Fruit fly (Drosophila melanogaster) whole organism, prepupa: ENCODE results near the gene LysD.
A peak's percentile ranks its signal among the peaks of the same experiment; 100 is the strongest.

Experiments used
- CG11294 ChIP-seq: fragments of 200-800 bp; sonication (Bioruptor generic); IDR thresholded peaks from 2 replicates; pipeline ENCODE4 v1.3.6; 2022; ENCODE audit warnings: missing biosample characterization, missing genetic modification characterization
- CG11762 ChIP-seq: fragments of 200-800 bp; sonication (Bioruptor generic); optimal IDR thresholded peaks from 3 replicates; lab custom pipeline; 2016; ENCODE audit warnings: missing biosample characterization, missing genetic modification characterization; ENCODE audit not compliant: insufficient read depth
- CG11902 ChIP-seq: fragments of 200-800 bp; sonication (Bioruptor generic); optimal IDR thresholded peaks from 3 replicates; lab custom pipeline; 2016; ENCODE audit warnings: missing biosample characterization, missing genetic modification characterization
- CG15336 ChIP-seq: fragments of 200-800 bp; sonication (Bioruptor generic); IDR thresholded peaks from 2 replicates; pipeline ENCODE4 v1.3.6; 2022; ENCODE audit warnings: missing biosample characterization, missing genetic modification characterization
- CG1621 ChIP-seq: fragments of 200-800 bp; sonication (Bioruptor generic); optimal IDR thresholded peaks from 3 replicates; lab custom pipeline; 2018; ENCODE audit warnings: missing biosample characterization, mild to moderate bottlenecking, missing genetic modification characterization
- CG16779 ChIP-seq: fragments of 200-800 bp; sonication (Bioruptor generic); optimal IDR thresholded peaks from 3 replicates; lab custom pipeline; 2017; ENCODE audit warnings: missing biosample characterization, mild to moderate bottlenecking, missing genetic modification characterization
- CG3032 ChIP-seq: fragments of 200-800 bp; optimal IDR thresholded peaks from 2 replicates; lab custom pipeline; 2019; ENCODE audit warnings: missing biosample characterization, mild to moderate bottlenecking, missing genetic modification characterization, moderate library complexity
- CG31627 ChIP-seq: fragments of 200-800 bp; sonication (Bioruptor generic); optimal IDR thresholded peaks from 3 replicates; lab custom pipeline; 2016; ENCODE audit warnings: missing biosample characterization, missing genetic modification characterization
- CG32006 ChIP-seq: fragments of 200-800 bp; sonication (Bioruptor generic); optimal IDR thresholded peaks from 3 replicates; lab custom pipeline; 2017; ENCODE audit warnings: missing biosample characterization, mild to moderate bottlenecking, missing genetic modification characterization
- CG3919 ChIP-seq: fragments of 200-800 bp; sonication (Bioruptor generic); optimal IDR thresholded peaks from 3 replicates; lab custom pipeline; 2016; ENCODE audit warnings: missing biosample characterization, missing genetic modification characterization
- CG4318 ChIP-seq: fragments of 200-800 bp; sonication (Bioruptor generic); optimal IDR thresholded peaks from 3 replicates; lab custom pipeline; 2017; ENCODE audit warnings: missing biosample characterization, mild to moderate bottlenecking, missing genetic modification characterization
- CG6163 ChIP-seq: fragments of 200-800 bp; sonication (Bioruptor generic); IDR thresholded peaks from 3 replicates; pipeline ENCODE4 v1.3.6; 2022; ENCODE audit warnings: missing biosample characterization, missing genetic modification characterization
- CG6276 ChIP-seq: fragments of 200-800 bp; sonication (Bioruptor generic); optimal IDR thresholded peaks from 2 replicates; lab custom pipeline; 2017; ENCODE audit warnings: missing biosample characterization, mild to moderate bottlenecking, missing genetic modification characterization
- CG6792 ChIP-seq: fragments of 200-800 bp; sonication (Bioruptor generic); optimal IDR thresholded peaks from 3 replicates; lab custom pipeline; 2016; ENCODE audit warnings: missing biosample characterization, missing genetic modification characterization
- CG6808 ChIP-seq: fragments of 200-800 bp; sonication (Bioruptor generic); optimal IDR thresholded peaks from 3 replicates; lab custom pipeline; 2017; ENCODE audit warnings: missing biosample characterization, missing genetic modification characterization, mild to moderate bottlenecking, moderate library complexity, missing genetic modification reagents
- CG6854 ChIP-seq: fragments of 200-800 bp; sonication (Bioruptor generic); optimal IDR thresholded peaks from 2 replicates; lab custom pipeline; 2017; ENCODE audit warnings: missing biosample characterization, mild to moderate bottlenecking, missing genetic modification characterization
- CG8119 ChIP-seq: fragments of 200-800 bp; sonication (Bioruptor generic); IDR thresholded peaks from 3 replicates; pipeline ENCODE4 v1.3.6; 2022; ENCODE audit warnings: missing biosample characterization, missing genetic modification characterization
- CG8319 ChIP-seq: fragments of 200-800 bp; sonication (Bioruptor generic); optimal IDR thresholded peaks from 3 replicates; lab custom pipeline; 2016; ENCODE audit warnings: missing biosample characterization, missing genetic modification characterization
- CG8632 ChIP-seq: fragments of 200-800 bp; sonication (Bioruptor generic); optimal IDR thresholded peaks from 3 replicates; lab custom pipeline; 2016; ENCODE audit warnings: missing biosample characterization, missing genetic modification characterization
- Eip75B ChIP-seq: fragments of 200-800 bp; sonication (Bioruptor generic); optimal IDR thresholded peaks from 3 replicates; lab custom pipeline; 2016; ENCODE audit warnings: missing biosample characterization, missing genetic modification characterization
- Eip78C ChIP-seq: fragments of 200-800 bp; sonication (Bioruptor generic); peaks from one replicate; lab custom pipeline; 2016; ENCODE audit warnings: missing biosample characterization, missing genetic modification characterization
- Eip93F ChIP-seq: fragments of 200-800 bp; sonication (Bioruptor generic); optimal IDR thresholded peaks from 2 replicates; lab custom pipeline; 2016; ENCODE audit warnings: missing biosample characterization, mild to moderate bottlenecking, missing genetic modification characterization
- Ets21C ChIP-seq: fragments of 200-800 bp; sonication (Bioruptor generic); optimal IDR thresholded peaks from 3 replicates; lab custom pipeline; 2016; ENCODE audit warnings: missing biosample characterization, missing genetic modification characterization
- Gug ChIP-seq: fragments of 200-800 bp; sonication (Bioruptor generic); IDR thresholded peaks from 2 replicates; pipeline ENCODE4 v1.3.6; 2022; ENCODE audit warnings: missing biosample characterization, missing genetic modification characterization
- Hr38 ChIP-seq: sonication (Bioruptor generic); optimal IDR thresholded peaks from 2 replicates; lab custom pipeline; 2016; ENCODE audit warnings: missing biosample characterization, missing genetic modification characterization
- Hr39 ChIP-seq: fragments of 200-800 bp; sonication (Bioruptor generic); optimal IDR thresholded peaks from 2 replicates; lab custom pipeline; 2016; ENCODE audit warnings: missing biosample characterization, missing genetic modification characterization
- Hr4 ChIP-seq: fragments of 200-800 bp; sonication (Bioruptor generic); optimal IDR thresholded peaks from 3 replicates; lab custom pipeline; 2016; ENCODE audit warnings: missing biosample characterization, missing genetic modification characterization
- Lpt ChIP-seq: fragments of 200-800 bp; sonication (Bioruptor generic); optimal IDR thresholded peaks from 3 replicates; lab custom pipeline; 2016; ENCODE audit warnings: missing biosample characterization, missing genetic modification characterization
- Met ChIP-seq: fragments of 200-800 bp; sonication (Bioruptor generic); optimal IDR thresholded peaks from 3 replicates; lab custom pipeline; 2016; ENCODE audit warnings: missing biosample characterization, missing genetic modification characterization
- OdsH ChIP-seq: fragments of 200-800 bp; sonication (Bioruptor generic); optimal IDR thresholded peaks from 3 replicates; lab custom pipeline; 2016; ENCODE audit warnings: missing biosample characterization, missing genetic modification characterization
- Sox102F ChIP-seq: fragments of 200-800 bp; sonication (Bioruptor generic); optimal IDR thresholded peaks from 2 replicates; lab custom pipeline; 2016; ENCODE audit warnings: missing biosample characterization, mild to moderate bottlenecking, missing genetic modification characterization
- Sox14 ChIP-seq: fragments of 200-800 bp; sonication (Bioruptor generic); optimal IDR thresholded peaks from 3 replicates; lab custom pipeline; 2016; ENCODE audit warnings: missing biosample characterization, missing genetic modification characterization
- Sox15 ChIP-seq: fragments of 200-800 bp; sonication (Bioruptor generic); optimal IDR thresholded peaks from 3 replicates; lab custom pipeline; 2016; ENCODE audit warnings: missing biosample characterization, missing genetic modification characterization
- achi ChIP-seq: fragments of 200-800 bp; sonication (Bioruptor generic); optimal IDR thresholded peaks from 3 replicates; lab custom pipeline; 2016; ENCODE audit warnings: missing biosample characterization, missing genetic modification characterization
- acj6 ChIP-seq: fragments of 200-800 bp; sonication (Bioruptor generic); optimal IDR thresholded peaks from 3 replicates; lab custom pipeline; 2016; ENCODE audit warnings: missing biosample characterization, missing genetic modification characterization
- cyc ChIP-seq: fragments of 200-800 bp; sonication (Bioruptor generic); optimal IDR thresholded peaks from 3 replicates; lab custom pipeline; 2016; ENCODE audit warnings: missing biosample characterization, missing genetic modification characterization
- dac ChIP-seq: fragments of 200-800 bp; sonication (Bioruptor generic); optimal IDR thresholded peaks from 2 replicates; lab custom pipeline; 2017; ENCODE audit warnings: missing biosample characterization, mild to moderate bottlenecking, missing genetic modification characterization
- dsx ChIP-seq: fragments of 200-800 bp; optimal IDR thresholded peaks from 3 replicates; lab custom pipeline; 2019; ENCODE audit warnings: missing biosample characterization, mild to moderate bottlenecking, missing genetic modification characterization, moderate library complexity; ENCODE audit not compliant: poor library complexity, severe bottlenecking
- eg ChIP-seq: fragments of 200-800 bp; sonication (Bioruptor generic); IDR thresholded peaks from 3 replicates; pipeline ENCODE4 v1.3.6; 2022; ENCODE audit warnings: missing biosample characterization, missing genetic modification characterization
- esn ChIP-seq: fragments of 200-800 bp; sonication (Bioruptor generic); optimal IDR thresholded peaks from 2 replicates; lab custom pipeline; 2016; ENCODE audit warnings: missing biosample characterization, mild to moderate bottlenecking, missing genetic modification characterization, moderate library complexity
- fd59A ChIP-seq: fragments of 200-800 bp; sonication (Bioruptor generic); optimal IDR thresholded peaks from 2 replicates; lab custom pipeline; 2017; ENCODE audit warnings: missing biosample characterization, mild to moderate bottlenecking, missing genetic modification characterization, missing genetic modification reagents
- fd85E ChIP-seq: fragments of 200-800 bp; sonication (Bioruptor generic); optimal IDR thresholded peaks from 3 replicates; lab custom pipeline; 2016; ENCODE audit warnings: missing biosample characterization, missing genetic modification characterization
- fkh ChIP-seq: fragments of 200-800 bp; sonication (Bioruptor generic); optimal IDR thresholded peaks from 3 replicates; lab custom pipeline; 2017; ENCODE audit warnings: missing biosample characterization, mild to moderate bottlenecking, missing genetic modification characterization, moderate library complexity
- lz ChIP-seq: fragments of 200-800 bp; sonication (Bioruptor generic); optimal IDR thresholded peaks from 3 replicates; lab custom pipeline; 2016; ENCODE audit warnings: missing biosample characterization, missing genetic modification characterization
- net ChIP-seq: fragments of 200-800 bp; sonication (Bioruptor generic); optimal IDR thresholded peaks from 3 replicates; lab custom pipeline; 2016; ENCODE audit warnings: missing biosample characterization, missing genetic modification characterization
- pdm3 ChIP-seq: fragments of 200-800 bp; sonication (Bioruptor generic); optimal IDR thresholded peaks from 3 replicates; lab custom pipeline; 2016; ENCODE audit warnings: missing biosample characterization, missing genetic modification characterization
- spab ChIP-seq: fragments of 200-800 bp; sonication (Bioruptor generic); optimal IDR thresholded peaks from 2 replicates; lab custom pipeline; 2017; ENCODE audit warnings: missing biosample characterization, mild to moderate bottlenecking, missing genetic modification characterization, missing genetic modification reagents
- ss ChIP-seq, 2 experiments: fragments of 200-800 bp; sonication (Bioruptor generic); optimal IDR thresholded peaks; 2 replicates in 1 of 2; 3 replicates in 1 of 2; lab custom pipeline; 2017 to 2018; ENCODE audit warnings: mild to moderate bottlenecking in 2 of 2, missing biosample characterization in 2 of 2, missing genetic modification characterization in 2 of 2, moderate library complexity in 1 of 2
- svp ChIP-seq: fragments of 200-800 bp; sonication (Bioruptor generic); peaks from one replicate; lab custom pipeline; 2016; ENCODE audit warnings: missing biosample characterization, missing genetic modification characterization
- topi ChIP-seq: fragments of 200-800 bp; sonication (Bioruptor generic); optimal IDR thresholded peaks from 3 replicates; lab custom pipeline; 2016; ENCODE audit warnings: missing biosample characterization, missing genetic modification characterization
- vri ChIP-seq: fragments of 200-800 bp; sonication (Bioruptor generic); optimal IDR thresholded peaks from 3 replicates; lab custom pipeline; 2016; ENCODE audit warnings: missing biosample characterization, mild to moderate bottlenecking, missing genetic modification characterization

The LysD gene

DNA sequence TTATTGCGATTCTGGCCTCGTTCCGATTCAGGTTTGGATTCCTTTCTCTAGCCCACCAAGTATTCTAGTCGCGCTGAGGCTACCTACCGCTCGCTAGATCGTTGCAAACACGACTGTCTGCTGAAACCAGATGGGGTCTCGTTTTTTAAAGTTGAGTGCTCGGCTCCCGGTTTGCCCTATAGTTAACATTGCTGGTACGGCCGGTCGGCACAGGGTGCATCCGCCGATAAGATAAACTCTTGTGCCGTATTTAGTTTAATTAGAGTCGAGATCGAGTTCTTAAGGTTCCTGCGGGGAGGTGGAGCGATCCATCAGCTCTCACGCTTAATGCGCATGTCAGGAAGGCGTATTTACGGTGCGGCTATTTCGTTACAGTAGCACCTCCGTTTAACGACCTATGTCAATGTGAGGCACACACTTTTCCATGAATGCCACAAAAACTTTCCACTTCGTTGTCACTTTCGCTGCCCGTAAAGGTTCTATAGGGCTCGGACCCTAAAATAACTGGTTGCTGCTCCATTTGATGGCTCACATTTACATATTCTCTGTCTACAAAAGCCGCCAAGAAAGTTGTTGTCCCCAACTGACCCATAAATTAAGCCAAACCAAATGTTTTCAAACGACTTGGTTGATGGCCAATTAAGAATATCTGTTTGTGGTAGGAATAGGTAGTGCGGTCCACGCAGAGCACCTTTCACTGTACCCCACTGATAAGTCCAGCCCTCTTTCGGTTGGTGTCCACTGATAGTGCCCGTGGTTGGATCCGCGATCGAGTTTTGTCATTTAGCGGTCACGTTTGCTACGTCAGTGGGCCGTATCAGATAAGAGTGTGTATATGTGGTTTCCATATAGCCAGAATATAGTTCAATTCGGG, 6.1 kb downstream of the LysD start, which contains the start of gene CG9119:
Gene CG9119, minus strand, starts transcription at position 122 of the 874 bp plus-strand sequence.
- TF ChIP-seq CG6792 (GFP tag; lab: Kevin White, UChicago) (peak; percentile 29), Eip78C (peak; percentile 90), CG1621 (tag; lab: Kevin White, UChicago) (peak; percentile 91), CG4318 (GFP tag; lab: Kevin White, UChicago) (no peak), vri (GFP tag; lab: Kevin White, UChicago) (no peak), CG11294 (no peak), fd59A (GFP tag; lab: Kevin White, UChicago) (peak; percentile 33), Met (GFP tag; lab: Kevin White, UChicago) (peak; percentile 18), dsx (GFP tag; lab: Kevin White, UChicago) (peak; percentile 6), cyc (GFP tag; lab: Kevin White, UChicago) (peak; percentile 5), Hr38 (no peak), CG16779 (no peak), CG11902 (GFP tag; lab: Kevin White, UChicago) (peak; percentile 14), esn (peak; percentile 30), Ets21C (GFP tag; lab: Kevin White, UChicago) (no peak), fd85E (GFP tag; lab: Kevin White, UChicago) (no peak), svp (GFP tag; lab: Kevin White, UChicago) (peak; percentile 56), CG6163 (GFP tag; lab: Robert Waterston, UW) (no peak), CG3032 (peak; percentile 44), dac (no peak), Gug (GFP tag; lab: Robert Waterston, UW) (no peak), Hr39 (GFP tag; lab: Kevin White, UChicago) (peak; percentile 18), acj6 (peak; percentile 27), CG6276 (GFP tag; lab: Kevin White, UChicago) (peak; percentile 3), Sox102F (GFP tag; lab: Kevin White, UChicago) (no peak), CG3919 (GFP tag; lab: Kevin White, UChicago) (peak; percentile 37), achi (peak; percentile 18), topi (GFP tag; lab: Kevin White, UChicago) (peak; percentile 18), fkh (peak; percentile 27), CG32006 (GFP tag; lab: Kevin White, UChicago) (peak; percentile 59), CG8632 (GFP tag; lab: Kevin White, UChicago) (no peak), Sox15 (GFP tag; lab: Kevin White, UChicago) (no peak), OdsH (GFP tag; lab: Kevin White, UChicago) (peak; percentile 27), Eip75B (peak; percentile 5), Hr4 (GFP tag; lab: Kevin White, UChicago) (no peak), CG8319 (peak; percentile 31), CG11762 (GFP tag; lab: Kevin White, UChicago) (no peak), CG31627 (GFP tag; lab: Kevin White, UChicago) (no peak), CG8119 (GFP tag; lab: Robert Waterston, UW) (peak; percentile 31; the same call in 1 of the 3 replicates), eg (GFP tag; lab: Robert Waterston, UW) (no peak), CG6808 (GFP tag; lab: Kevin White, UChicago) (no peak), CG15336 (GFP tag; lab: Robert Waterston, UW) (no peak), Eip93F (GFP tag; lab: Kevin White, UChicago) (no peak), Sox14 (no peak), net (GFP tag; lab: Kevin White, UChicago) (peak; percentile 1), lz (GFP tag; lab: Kevin White, UChicago) (peak; percentile 24), pdm3 (peak; percentile 35), CG6854 (GFP tag; lab: Kevin White, UChicago) (no peak), ss (GFP tag; optimal IDR thresholded peaks at IDR 0.05; lab: Kevin White, UChicago) (peak; percentile 23 to 51), spab (peak; percentile 8), Lpt (GFP tag; lab: Kevin White, UChicago) (no peak)
